Worm (Caenorhabditis elegans): ENCODE results near the gene Y51B9A.7.

Gene Y51B9A.7

DNA sequence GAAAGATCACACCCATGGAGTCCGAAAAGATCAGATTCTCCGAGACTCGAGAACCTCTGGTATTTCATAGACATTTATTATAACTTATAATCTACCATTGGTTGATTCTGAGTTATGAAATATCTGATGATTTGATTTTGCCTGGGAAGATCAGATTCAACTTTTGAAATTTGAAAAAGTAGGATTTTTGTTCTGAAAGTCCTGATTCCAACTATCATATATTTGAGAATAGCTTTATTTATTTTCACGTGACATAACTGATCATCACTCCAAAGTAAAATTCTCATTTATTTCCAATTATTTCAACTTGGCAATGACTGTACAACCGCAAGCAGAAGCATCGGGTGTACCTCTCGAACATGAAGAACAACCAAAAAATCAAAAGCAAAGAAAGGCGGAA lies at the start of gene Y51B9A.7:
Gene Y51B9A.7 (plus strand): TSS at position 301 of the 400 bp plus-strand sequence.
- TF ChIP-seq sma-9 (GFP tag; optimal IDR thresholded peaks at IDR 0.05) (no peak), sma-9 (tag; optimal IDR thresholded peaks at IDR 0.05) (no peak), nhr-6 (tag; optimal IDR thresholded peaks at IDR 0.05) (no peak), unc-62 (GFP tag; optimal IDR thresholded peaks at IDR 0.05) (no peak), nhr-21 (tag; optimal IDR thresholded peaks at IDR 0.05) (no peak), zag-1 (tag; optimal IDR thresholded peaks at IDR 0.05) (no peak), egl-27 (tag; optimal IDR thresholded peaks at IDR 0.05) (no peak), Y55F3AM.14 (GFP tag; optimal IDR thresholded peaks at IDR 0.05) (no peak), lin-39 (tag; optimal IDR thresholded peaks at IDR 0.05) (no peak), nhr-11 (tag; optimal IDR thresholded peaks at IDR 0.05) (no peak), ZK546.5 (tag; optimal IDR thresholded peaks at IDR 0.05) (no peak), aly-2 (tag; optimal IDR thresholded peaks at IDR 0.05) (no peak), nhr-10 (tag; optimal IDR thresholded peaks at IDR 0.05) (no peak), nhr-129 (tag; optimal IDR thresholded peaks at IDR 0.05) (no peak), dmd-4 (tag; optimal IDR thresholded peaks at IDR 0.05) (no peak), mab-5 (tag; optimal IDR thresholded peaks at IDR 0.05) (no peak), lin-13 (GFP tag; optimal IDR thresholded peaks at IDR 0.05) (no peak), fos-1 (tag; optimal IDR thresholded peaks at IDR 0.05) (no peak), lin-11 (tag; optimal IDR thresholded peaks at IDR 0.05) (no peak), nhr-12 (tag; optimal IDR thresholded peaks at IDR 0.05) (no peak)

DNA sequence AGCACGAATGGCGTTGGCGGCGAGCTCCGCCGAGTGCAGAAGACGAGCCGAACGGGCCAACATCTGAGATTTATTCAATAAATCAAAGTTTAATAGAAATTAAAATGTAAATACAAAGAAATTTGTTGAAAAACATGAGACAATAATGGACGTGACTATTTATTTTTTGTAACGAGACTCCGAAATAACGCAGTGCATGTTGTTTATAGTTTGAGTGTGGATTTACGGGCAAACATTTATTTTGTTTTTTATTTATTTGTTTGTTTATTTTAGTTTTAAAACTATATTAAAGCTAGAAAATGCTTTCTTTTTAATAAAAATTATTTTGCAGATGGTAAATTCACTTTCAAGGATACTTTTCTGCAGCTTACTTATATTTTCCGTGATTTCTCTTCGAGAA lies 47.2 kb upstream of the Y51B9A.7 start, which contains the start of the genes sdhb-1 and cup-15:
Gene sdhb-1 (minus strand): TSS at position 63 of the 400 bp plus-strand sequence.
Gene cup-15 (plus strand): TSS at position 332 of the 400 bp plus-strand sequence.
- TF ChIP-seq unc-55 (GFP tag; optimal IDR thresholded peaks at IDR 0.05), result peak; percentile 57
- TF ChIP-seq C34F6.9 (tag; optimal IDR thresholded peaks at IDR 0.05), result peak; percentile 38
- TF ChIP-seq nhr-23 (tag; optimal IDR thresholded peaks at IDR 0.05), result no peak
- TF ChIP-seq ztf-11 (tag; optimal IDR thresholded peaks at IDR 0.05), result no peak
- peak in 1 of 2 experiments; percentile 47 for TF ChIP-seq lsy-2 (tag; optimal IDR thresholded peaks at IDR 0.05)
- peak; percentile 40 for TF ChIP-seq R02D3.7 (tag; optimal IDR thresholded peaks at IDR 0.05)
- no peak for TF ChIP-seq skn-1 (tag; optimal IDR thresholded peaks at IDR 0.05)

DNA sequence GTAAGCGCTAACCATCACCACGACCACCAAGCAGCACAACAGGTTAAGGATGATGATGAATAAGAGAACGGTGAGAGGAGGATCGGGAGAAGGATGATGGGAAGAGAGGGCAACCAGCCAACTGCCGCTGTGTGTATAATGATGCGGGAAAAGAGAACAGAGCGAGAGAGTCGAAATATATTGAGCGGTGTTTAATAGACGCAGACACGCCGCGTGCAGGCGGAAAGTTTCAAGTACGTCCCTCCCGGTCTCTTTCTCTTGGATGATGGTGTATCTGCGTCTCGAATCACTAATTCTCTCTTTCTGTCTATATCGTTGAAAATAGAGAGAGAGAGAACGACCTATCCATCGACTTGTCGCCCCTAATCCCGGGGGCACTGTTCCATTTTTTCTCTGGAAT lies 43.1 kb upstream of the Y51B9A.7 start:
- TF ChIP-seq nhr-237 (tag; optimal IDR thresholded peaks at IDR 0.05) (no peak), F13H6.1 (tag; optimal IDR thresholded peaks at IDR 0.05) (peak; percentile 72), sma-3 (GFP tag; optimal IDR thresholded peaks at IDR 0.05) (peak; percentile 38), crh-2 (tag; optimal IDR thresholded peaks at IDR 0.05) (peak; percentile 28), alr-1 (tag; optimal IDR thresholded peaks at IDR 0.05) (no peak), lsy-2 (tag; optimal IDR thresholded peaks at IDR 0.05) (peak in 1 of 2 experiments; percentile 60), zag-1 (tag; optimal IDR thresholded peaks at IDR 0.05) (peak; percentile 17), fos-1 (tag; optimal IDR thresholded peaks at IDR 0.05) (peak; percentile 45), blmp-1 (tag; optimal IDR thresholded peaks at IDR 0.05; ENCODE audit: insufficient read depth) (peak; percentile 58), unc-55 (GFP tag; optimal IDR thresholded peaks at IDR 0.05) (peak; percentile 51), nhr-129 (tag; optimal IDR thresholded peaks at IDR 0.05) (peak; percentile 75), egl-27 (tag; optimal IDR thresholded peaks at IDR 0.05) (peak; percentile 75), snpc-4 (tag; optimal IDR thresholded peaks at IDR 0.05) (no peak), peb-1 (tag; optimal IDR thresholded peaks at IDR 0.05) (no peak), sma-9 (GFP tag; optimal IDR thresholded peaks at IDR 0.05) (peak; percentile 84), sma-9 (tag; optimal IDR thresholded peaks at IDR 0.05) (no peak), mdl-1 (tag; optimal IDR thresholded peaks at IDR 0.05) (peak; percentile 44 to 58), nhr-77 (tag; optimal IDR thresholded peaks at IDR 0.05) (no peak), nhr-21 (tag; optimal IDR thresholded peaks at IDR 0.05) (peak; percentile 37), C34F6.9 (tag; optimal IDR thresholded peaks at IDR 0.05) (peak; percentile 52), nhr-25 (tag; optimal IDR thresholded peaks at IDR 0.05) (peak; percentile 38), sem-4 (tag; optimal IDR thresholded peaks at IDR 0.05) (peak; percentile 57), mbf-1 (tag; optimal IDR thresholded peaks at IDR 0.05) (no peak)
